Worm (Caenorhabditis elegans): Measurements from ENCODE around the gene apa-2.

Gene apa-2

ce11 chrX:9297834-9298233, 40.6 kb upstream of the apa-2 start, which contains the start of gene B0416.7:
B0416.7 (minus strand) TSS chrX:9297934.
- TF ChIP-seq sptf-1 (tag; optimal IDR thresholded peaks at IDR 0.05) = no peak
- no peak for TF ChIP-seq ceh-83 (GFP tag; optimal IDR thresholded peaks at IDR 0.05)

DNA sequence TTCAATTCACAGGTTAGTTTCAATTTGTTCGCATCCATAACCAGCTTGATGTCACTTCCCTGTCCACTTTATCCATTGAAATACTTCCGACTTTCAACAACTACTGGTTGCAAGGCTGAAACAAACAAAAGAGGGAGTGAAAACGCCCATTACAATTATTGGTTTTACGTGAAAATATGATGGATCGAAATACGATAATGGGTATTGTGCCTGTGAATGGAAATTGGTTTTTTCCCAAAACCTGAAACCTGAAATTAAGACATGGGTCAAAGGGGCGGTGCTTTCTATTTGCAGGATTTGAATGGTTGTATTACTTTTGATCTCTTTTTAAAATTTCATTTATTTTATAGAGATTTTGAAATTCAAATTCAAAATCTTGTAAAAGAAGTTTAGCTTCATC, 39.6 kb upstream of the apa-2 start, which contains the start of gene B0416.2:
Gene B0416.2, plus strand, starts transcription at position 301 of the 400 bp plus-strand sequence.
- TF ChIP-seq M03D4.4 (tag; optimal IDR thresholded peaks at IDR 0.05) = no peak
- TF ChIP-seq nhr-237 (tag; optimal IDR thresholded peaks at IDR 0.05) = no peak
- TF ChIP-seq blmp-1 (tag; optimal IDR thresholded peaks at IDR 0.05) = no peak
- no peak for TF ChIP-seq mep-1 (tag; optimal IDR thresholded peaks at IDR 0.05)
- no peak for TF ChIP-seq elt-1 (tag; optimal IDR thresholded peaks at IDR 0.05; ENCODE audit: borderline replicate concordance, insufficient read depth)
- TF ChIP-seq nhr-76 (tag; optimal IDR thresholded peaks at IDR 0.05) = no peak

- TF ChIP-seq snpc-4 (tag; optimal IDR thresholded peaks at IDR 0.05) = no peak
- no peak for TF ChIP-seq zip-8 (tag; optimal IDR thresholded peaks at IDR 0.05)
- TF ChIP-seq cnd-1 (tag; optimal IDR thresholded peaks at IDR 0.05) = no peak
- TF ChIP-seq unc-62 (GFP tag; optimal IDR thresholded peaks at IDR 0.05) = peak; percentile 48
- peak; percentile 95 for TF ChIP-seq hlh-1 (tag; optimal IDR thresholded peaks at IDR 0.05)
- no peak for TF ChIP-seq ceh-39 (tag; optimal IDR thresholded peaks at IDR 0.05)
- TF ChIP-seq unc-120 (tag; optimal IDR thresholded peaks at IDR 0.05; ENCODE audit: poor library complexity, severe bottlenecking) = peak; percentile 62
Observed at ce11 chrX:9300379-9300778, 38.1 kb upstream of the apa-2 start.

DNA sequence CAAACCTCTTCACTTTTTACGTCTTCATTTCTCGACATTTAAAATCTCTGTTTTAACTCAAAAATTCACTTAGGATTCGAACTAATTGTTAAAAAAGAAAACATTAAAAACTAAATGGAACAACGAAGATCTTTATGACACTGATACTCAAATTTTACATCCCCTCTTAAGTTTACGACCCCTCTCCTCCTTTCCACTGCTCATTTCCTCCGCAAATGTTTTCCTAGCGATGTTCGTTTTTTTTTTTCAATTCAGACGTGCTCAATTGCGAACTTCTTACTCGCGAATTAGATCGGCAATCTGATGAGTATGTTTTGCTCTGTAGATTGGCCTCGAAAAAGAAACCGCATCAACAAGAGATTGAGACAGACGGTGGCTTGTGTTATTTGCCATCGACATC, 35.7 kb upstream of the apa-2 start:
- TF ChIP-seq M03D4.4 (tag; optimal IDR thresholded peaks at IDR 0.05) (no peak), ztf-11 (tag; optimal IDR thresholded peaks at IDR 0.05) (no peak), lin-32 (GFP tag; optimal IDR thresholded peaks at IDR 0.05) (no peak), mep-1 (tag; optimal IDR thresholded peaks at IDR 0.05) (no peak), nhr-237 (tag; optimal IDR thresholded peaks at IDR 0.05) (no peak), elt-1 (tag; optimal IDR thresholded peaks at IDR 0.05; ENCODE audit: borderline replicate concordance, insufficient read depth) (no peak), sem-2 (GFP tag; optimal IDR thresholded peaks at IDR 0.05) (no peak), ceh-43 (GFP tag; optimal IDR thresholded peaks at IDR 0.05) (no peak)

DNA sequence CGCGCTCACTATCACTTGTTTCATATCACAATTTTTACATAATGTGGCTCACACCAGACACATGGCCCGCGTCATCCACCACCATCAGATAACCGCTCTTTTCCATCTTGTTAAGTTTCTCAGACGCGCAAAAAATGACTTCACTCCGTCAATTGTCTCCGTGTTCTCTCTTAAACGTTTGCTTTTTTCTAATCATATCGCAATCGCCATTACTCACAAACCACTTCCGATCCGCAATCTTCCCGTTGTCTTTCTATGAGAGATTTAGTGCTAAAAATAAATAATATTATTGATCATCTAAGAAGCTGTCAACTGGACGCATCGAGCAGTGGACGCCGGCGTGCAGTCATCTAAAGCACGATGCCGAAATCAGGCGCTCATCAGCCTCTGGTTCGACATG, 35.1 kb upstream of the apa-2 start, which contains the start of gene tmc-2:
Gene tmc-2, plus strand, starts transcription at position 301 of the 400 bp plus-strand sequence.
- no peak for TF ChIP-seq snpc-4 (tag; optimal IDR thresholded peaks at IDR 0.05)
- TF ChIP-seq unc-39 (tag; optimal IDR thresholded peaks at IDR 0.05) = no peak
- TF ChIP-seq lin-13 (tag; optimal IDR thresholded peaks at IDR 0.05) = no peak
- TF ChIP-seq nhr-76 (tag; optimal IDR thresholded peaks at IDR 0.05) = no peak
- TF ChIP-seq tbx-8 (GFP tag; optimal IDR thresholded peaks at IDR 0.05) = no peak

DNA sequence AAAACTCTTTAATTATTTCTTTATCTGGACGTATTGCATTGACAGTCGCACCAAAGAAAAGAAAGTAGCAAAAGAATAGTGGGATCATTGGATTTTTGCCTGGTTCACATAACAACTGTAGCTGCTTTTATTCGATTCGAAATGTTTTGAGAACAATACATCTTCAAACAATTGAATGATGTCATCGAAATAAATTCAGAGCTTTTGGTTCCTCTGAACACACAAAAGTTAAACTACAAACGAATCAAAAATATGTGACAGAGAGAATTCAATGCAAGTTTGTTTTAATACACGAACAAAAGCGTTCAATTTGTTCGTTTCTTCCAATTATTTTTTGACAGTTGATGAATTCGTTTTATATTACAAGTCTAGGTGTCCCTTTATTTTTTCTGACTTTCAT, 27.2 kb upstream of the apa-2 start, which contains the start of gene H29C22.1:
Gene H29C22.1, minus strand, starts transcription at position 101 of the 400 bp plus-strand sequence.
- no peak for TF ChIP-seq nhr-28 (tag; optimal IDR thresholded peaks at IDR 0.05)
- no peak for TF ChIP-seq ztf-11 (tag; optimal IDR thresholded peaks at IDR 0.05)
- TF ChIP-seq pha-4 (tag; optimal IDR thresholded peaks at IDR 0.05) = no peak
- no peak for TF ChIP-seq nhr-2 (tag; optimal IDR thresholded peaks at IDR 0.05)
- TF ChIP-seq hlh-1 (tag; optimal IDR thresholded peaks at IDR 0.05) = no peak

- TF ChIP-seq mab-5 (tag; optimal IDR thresholded peaks at IDR 0.05) (no peak), elt-3 (tag; optimal IDR thresholded peaks at IDR 0.05) (no peak), tbx-8 (GFP tag; optimal IDR thresholded peaks at IDR 0.05) (no peak), zip-8 (tag; optimal IDR thresholded peaks at IDR 0.05) (no peak), lsy-2 (tag; optimal IDR thresholded peaks at IDR 0.05) (no peak), elt-1 (tag; optimal IDR thresholded peaks at IDR 0.05; ENCODE audit: borderline replicate concordance, insufficient read depth) (no peak), flh-1 (GFP tag; optimal IDR thresholded peaks at IDR 0.05) (no peak), mep-1 (tag; optimal IDR thresholded peaks at IDR 0.05) (no peak), unc-62 (GFP tag; optimal IDR thresholded peaks at IDR 0.05) (no peak), pha-4 (tag; optimal IDR thresholded peaks at IDR 0.05) (no peak), snpc-4 (tag; optimal IDR thresholded peaks at IDR 0.05) (no peak), ceh-83 (GFP tag; optimal IDR thresholded peaks at IDR 0.05) (no peak), ceh-43 (GFP tag; optimal IDR thresholded peaks at IDR 0.05) (no peak), ces-1 (GFP tag; optimal IDR thresholded peaks at IDR 0.05) (no peak), ham-2 (GFP tag; optimal IDR thresholded peaks at IDR 0.05) (no peak), nhr-237 (tag; optimal IDR thresholded peaks at IDR 0.05) (no peak), nhr-2 (tag; optimal IDR thresholded peaks at IDR 0.05) (no peak), sem-2 (GFP tag; optimal IDR thresholded peaks at IDR 0.05) (no peak)
Observed at ce11 chrX:9314397-9314796, 24.1 kb upstream of the apa-2 start, which contains the start of gene ttr-38. ttr-38 (minus strand) TSS chrX:9314497.
